Worm (Caenorhabditis elegans) whole organism, L4 larva: ENCODE measurements around the gene K10B3.5.

ENCODE experiments used
- D1046.2 ChIP-seq: fragments of 200-800 bp; sonication (Bioruptor generic); IDR thresholded peaks from 2 replicates; pipeline ENCODE4 v1.3.6; 2022; ENCODE audit warnings: missing genetic modification characterization, missing compliant biosample characterization
- T26A8.4 ChIP-seq: fragments of 200-800 bp; sonication (Bioruptor generic); IDR thresholded peaks from 2 replicates; pipeline ENCODE4 v1.3.6; 2022; ENCODE audit warnings: missing genetic modification characterization, missing compliant biosample characterization
- ZK546.5 ChIP-seq, 2 experiments: sonication (generic microtip); optimal IDR thresholded peaks; 2 replicates each; lab custom pipeline; 2017; ENCODE audit warnings: missing biosample characterization in 2 of 2, missing genetic modification characterization in 2 of 2
- ama-1 ChIP-seq: fragments of 150-350 bp; optimal IDR thresholded peaks from 2 replicates; lab custom pipeline; 2014; ENCODE audit warnings: inconsistent platforms, mixed read lengths
- ces-1 ChIP-seq: fragments of 150-350 bp; sonication (generic microtip); optimal IDR thresholded peaks from 4 replicates; lab custom pipeline; 2014; ENCODE audit warnings: missing biosample characterization, missing genetic modification reagents, missing genetic modification characterization
- gei-8 ChIP-seq: fragments of 200-800 bp; sonication (Bioruptor generic); optimal IDR thresholded peaks from 2 replicates; lab custom pipeline; 2018; ENCODE audit warnings: mild to moderate bottlenecking, missing genetic modification characterization, missing compliant biosample characterization
- lin-13 ChIP-seq: fragments of 150-350 bp; optimal IDR thresholded peaks from 2 replicates; lab custom pipeline; 2014; ENCODE audit warnings: missing biosample characterization, missing genetic modification reagents, missing genetic modification characterization
- lin-39 ChIP-seq: fragments of 150-350 bp; optimal IDR thresholded peaks from 2 replicates; lab custom pipeline; 2014; ENCODE audit warnings: missing biosample characterization, missing genetic modification reagents, missing genetic modification characterization
- madf-5 ChIP-seq, 2 experiments: fragments of 200-800 bp; sonication (Bioruptor generic); IDR thresholded peaks; 2 replicates each; pipeline ENCODE4 v1.3.6; 2022; ENCODE audit warnings: missing compliant biosample characterization in 2 of 2, missing genetic modification characterization in 2 of 2
- nhr-25 ChIP-seq: sonication (generic microtip); optimal IDR thresholded peaks from 2 replicates; lab custom pipeline; 2017; ENCODE audit warnings: missing genetic modification characterization, mild to moderate bottlenecking, missing compliant biosample characterization, antibody characterized with exemption, moderate library complexity, borderline replicate concordance; ENCODE audit not compliant: insufficient read depth
- unc-39 ChIP-seq: sonication (generic microtip); optimal IDR thresholded peaks from 2 replicates; lab custom pipeline; 2017; ENCODE audit warnings: missing biosample characterization, missing genetic modification characterization
- zip-11 ChIP-seq: fragments of 200-800 bp; sonication (Bioruptor generic); IDR thresholded peaks from 2 replicates; pipeline ENCODE4 v1.3.6; 2022; ENCODE audit warnings: missing genetic modification characterization, missing compliant biosample characterization

ce11 chrX:3102165-3102564, 4.1 kb downstream of the K10B3.5 start, which contains the start of gene ztf-13:
- TF ChIP-seq D1046.2 (GFP tag; lab: Robert Waterston, UW) (no peak), lin-13 (GFP tag; lab: Kevin White, UChicago) (no peak), ces-1 (GFP tag; lab: Kevin White, UChicago) (no peak), gei-8 (GFP tag; lab: Kevin White, UChicago) (no peak), madf-5 (GFP tag; IDR thresholded peaks at IDR 0.05; lab: Robert Waterston, UW) (no peak), nhr-25 (no peak), T26A8.4 (GFP tag; lab: Robert Waterston, UW) (no peak), lin-39 (tag; lab: Kevin White, UChicago) (no peak), zip-11 (GFP tag; lab: Robert Waterston, UW) (no peak), unc-39 (tag; lab: Kevin White, UChicago) (no peak), ama-1 (lab: Kevin White, UChicago) (no peak), ZK546.5 (tag; optimal IDR thresholded peaks at IDR 0.05; lab: Kevin White, UChicago) (no peak)
